Fruit fly (Drosophila melanogaster) whole organism, embryonic: Measurements from ENCODE around the gene mag.
A peak's percentile ranks its signal among the peaks of the same experiment; 100 is the strongest.

Experiments used
- Ada2b ChIP-seq: fragments of 200-800 bp; sonication (Bioruptor generic); IDR thresholded peaks from 2 replicates; pipeline ENCODE4 v1.3.6; 2022; ENCODE audit warnings: missing biosample characterization, missing genetic modification characterization
- Antp ChIP-seq: fragments of 200-800 bp; sonication (Bioruptor generic); optimal IDR thresholded peaks from 3 replicates; lab custom pipeline; 2016; ENCODE audit warnings: missing biosample characterization, missing genetic modification characterization
- Atf-2 ChIP-seq: fragments of 200-800 bp; sonication (Bioruptor generic); optimal IDR thresholded peaks from 2 replicates; lab custom pipeline; 2016; ENCODE audit warnings: missing biosample characterization, missing genetic modification characterization
- CG1024 ChIP-seq: fragments of 200-800 bp; sonication (Bioruptor generic); IDR thresholded peaks from 2 replicates; pipeline ENCODE4 v1.3.6; 2022; ENCODE audit warnings: missing biosample characterization, missing genetic modification characterization
- CG11695 ChIP-seq: fragments of 200-800 bp; sonication (Bioruptor generic); IDR thresholded peaks from 3 replicates; pipeline ENCODE4 v1.3.6; 2022; ENCODE audit warnings: missing biosample characterization, missing genetic modification characterization
- CG1233 ChIP-seq: fragments of 200-800 bp; sonication (Bioruptor generic); optimal IDR thresholded peaks from 4 replicates; lab custom pipeline; 2018; ENCODE audit warnings: missing biosample characterization, mild to moderate bottlenecking, missing genetic modification characterization
- CG14710 ChIP-seq: fragments of 200-800 bp; sonication (Bioruptor generic); optimal IDR thresholded peaks from 3 replicates; lab custom pipeline; 2019; ENCODE audit warnings: missing biosample characterization, mild to moderate bottlenecking, missing genetic modification characterization, moderate library complexity
- CG17359 ChIP-seq: fragments of 200-800 bp; sonication (Bioruptor generic); optimal IDR thresholded peaks from 3 replicates; lab custom pipeline; 2018; ENCODE audit warnings: missing biosample characterization, mild to moderate bottlenecking, missing genetic modification characterization, moderate library complexity
- CG18262 ChIP-seq: fragments of 200-800 bp; optimal IDR thresholded peaks from 3 replicates; lab custom pipeline; 2019; ENCODE audit warnings: missing biosample characterization, mild to moderate bottlenecking, missing genetic modification characterization, moderate library complexity
- CG2120 ChIP-seq: fragments of 200-800 bp; sonication (Bioruptor generic); optimal IDR thresholded peaks from 3 replicates; lab custom pipeline; 2016; ENCODE audit warnings: missing biosample characterization, missing genetic modification characterization
- CG34422 ChIP-seq: fragments of 200-800 bp; sonication (Bioruptor generic); IDR thresholded peaks from 3 replicates; pipeline ENCODE4 v1.3.6; 2022; ENCODE audit warnings: missing biosample characterization, missing genetic modification characterization
- CG3847 ChIP-seq: fragments of 200-800 bp; sonication (Bioruptor generic); IDR thresholded peaks from 2 replicates; pipeline ENCODE4 v1.3.6; 2022; ENCODE audit warnings: missing biosample characterization, missing genetic modification characterization
- CG4707 ChIP-seq: fragments of 200-800 bp; sonication (Bioruptor generic); optimal IDR thresholded peaks from 2 replicates; lab custom pipeline; 2018; ENCODE audit warnings: missing biosample characterization, mild to moderate bottlenecking, missing genetic modification characterization, moderate library complexity
- CG6689 ChIP-seq: fragments of 200-800 bp; sonication (Bioruptor generic); IDR thresholded peaks from 2 replicates; pipeline ENCODE4 v1.3.6; 2022; ENCODE audit warnings: missing biosample characterization, missing genetic modification characterization
- CG7357 ChIP-seq: fragments of 200-800 bp; sonication (Bioruptor generic); IDR thresholded peaks from 3 replicates; pipeline ENCODE4 v1.3.6; 2022; ENCODE audit warnings: missing biosample characterization, missing genetic modification characterization
- CG7839 ChIP-seq: fragments of 200-800 bp; sonication (Bioruptor generic); optimal IDR thresholded peaks from 3 replicates; lab custom pipeline; 2018; ENCODE audit warnings: missing biosample characterization, mild to moderate bottlenecking, missing genetic modification characterization, moderate library complexity
- CG7928 ChIP-seq: fragments of 200-800 bp; sonication (Bioruptor generic); optimal IDR thresholded peaks from 2 replicates; lab custom pipeline; 2017; ENCODE audit warnings: missing biosample characterization, mild to moderate bottlenecking, missing genetic modification characterization
- CG8478 ChIP-seq: fragments of >200 bp; optimal IDR thresholded peaks from 2 replicates; lab custom pipeline; 2018
- CG9437 ChIP-seq: fragments of 200-800 bp; sonication (Bioruptor generic); optimal IDR thresholded peaks from 2 replicates; lab custom pipeline; 2018; ENCODE audit warnings: missing biosample characterization, mild to moderate bottlenecking, missing genetic modification characterization
- CG9876 ChIP-seq: fragments of 200-800 bp; sonication (Bioruptor generic); optimal IDR thresholded peaks from 2 replicates; lab custom pipeline; 2016; ENCODE audit warnings: missing biosample characterization, missing genetic modification characterization
- CoRest ChIP-seq: fragments of 200-800 bp; sonication (Bioruptor generic); optimal IDR thresholded peaks from 3 replicates; lab custom pipeline; 2018; ENCODE audit warnings: missing biosample characterization, mild to moderate bottlenecking, missing genetic modification characterization, moderate library complexity
- Elba2 ChIP-seq: fragments of 200-800 bp; sonication (Bioruptor generic); optimal IDR thresholded peaks from 3 replicates; lab custom pipeline; 2016; ENCODE audit warnings: missing biosample characterization, missing genetic modification characterization
- H2.0 ChIP-seq: fragments of 200-800 bp; sonication (Bioruptor generic); IDR thresholded peaks from 2 replicates; pipeline ENCODE4 v1.3.6; 2022; ENCODE audit warnings: missing biosample characterization, missing genetic modification characterization
- HHEX ChIP-seq: fragments of 200-800 bp; sonication (Bioruptor generic); optimal IDR thresholded peaks from 3 replicates; lab custom pipeline; 2017; ENCODE audit warnings: missing biosample characterization, mild to moderate bottlenecking, missing genetic modification characterization, missing genetic modification reagents
- Hr39 ChIP-seq: fragments of >200 bp; optimal IDR thresholded peaks from 2 replicates; lab custom pipeline; 2017
- Mes4 ChIP-seq: fragments of 200-800 bp; sonication (Bioruptor generic); optimal IDR thresholded peaks from 2 replicates; lab custom pipeline; 2016; ENCODE audit warnings: missing biosample characterization, missing genetic modification characterization
- Oaz ChIP-seq: fragments of 200-800 bp; sonication (Bioruptor generic); IDR thresholded peaks from 2 replicates; pipeline ENCODE4 v1.3.6; 2022; ENCODE audit warnings: missing biosample characterization, missing genetic modification characterization
- Opbp ChIP-seq: fragments of 200-800 bp; sonication (Bioruptor generic); IDR thresholded peaks from 3 replicates; pipeline ENCODE4 v1.3.6; 2022; ENCODE audit warnings: missing biosample characterization, missing genetic modification characterization; ENCODE audit not compliant: partially characterized antibody
- Rx ChIP-seq: fragments of 200-800 bp; sonication (Bioruptor generic); IDR thresholded peaks from 2 replicates; pipeline ENCODE4 v1.3.6; 2022; ENCODE audit warnings: missing biosample characterization, missing genetic modification characterization
- al ChIP-seq: fragments of 200-800 bp; sonication (Bioruptor generic); IDR thresholded peaks from 2 replicates; pipeline ENCODE4 v1.3.6; 2022; ENCODE audit warnings: missing biosample characterization, missing genetic modification characterization
- bab2 ChIP-seq: fragments of 200-800 bp; sonication (Bioruptor generic); optimal IDR thresholded peaks from 2 replicates; lab custom pipeline; 2016; ENCODE audit warnings: missing biosample characterization, missing genetic modification characterization
- bsh ChIP-seq, 2 experiments: fragments of 200-800 bp; sonication (Bioruptor generic); optimal IDR thresholded peaks; 2 replicates each; lab custom pipeline; 2017 to 2018; ENCODE audit warnings: mild to moderate bottlenecking in 2 of 2, missing biosample characterization in 2 of 2, missing genetic modification characterization in 2 of 2, moderate library complexity in 1 of 2
- dati ChIP-seq: fragments of 200-800 bp; sonication (Bioruptor generic); IDR thresholded peaks from 2 replicates; pipeline ENCODE4 v1.3.6; 2022; ENCODE audit warnings: missing biosample characterization, missing genetic modification characterization
- disco-r ChIP-seq: fragments of 200-800 bp; sonication (Bioruptor generic); optimal IDR thresholded peaks from 2 replicates; lab custom pipeline; 2016; ENCODE audit warnings: missing biosample characterization, missing genetic modification characterization
- dysf ChIP-seq: fragments of 200-800 bp; sonication (Bioruptor generic); IDR thresholded peaks from 3 replicates; pipeline ENCODE4 v1.3.6; 2022; ENCODE audit warnings: missing biosample characterization, missing genetic modification characterization
- gcm ChIP-seq: fragments of 200-800 bp; sonication (Bioruptor generic); optimal IDR thresholded peaks from 2 replicates; lab custom pipeline; 2019; ENCODE audit warnings: missing biosample characterization, mild to moderate bottlenecking, missing genetic modification characterization, moderate library complexity
- jigr1 ChIP-seq: fragments of 200-800 bp; sonication (Bioruptor generic); IDR thresholded peaks from 3 replicates; pipeline ENCODE4 v1.3.6; 2022; ENCODE audit warnings: missing biosample characterization, missing genetic modification characterization
- kay ChIP-seq: fragments of 200-800 bp; sonication (Bioruptor generic); optimal IDR thresholded peaks from 2 replicates; lab custom pipeline; 2016; ENCODE audit warnings: missing biosample characterization, missing genetic modification characterization
- knrl ChIP-seq: fragments of 200-800 bp; sonication (Bioruptor generic); IDR thresholded peaks from 3 replicates; pipeline ENCODE4 v1.3.6; 2022; ENCODE audit warnings: missing biosample characterization, missing genetic modification characterization; ENCODE audit not compliant: partially characterized antibody
- mam ChIP-seq: fragments of 200-800 bp; sonication (Bioruptor generic); optimal IDR thresholded peaks from 3 replicates; lab custom pipeline; 2016; ENCODE audit warnings: missing biosample characterization, missing genetic modification characterization
- org-1 ChIP-seq: fragments of 200-800 bp; sonication (Bioruptor generic); optimal IDR thresholded peaks from 2 replicates; lab custom pipeline; 2017; ENCODE audit warnings: missing biosample characterization, missing genetic modification characterization
- otp ChIP-seq: fragments of 200-800 bp; sonication (Bioruptor generic); IDR thresholded peaks from 3 replicates; pipeline ENCODE4, ENCODE4 v1.3.6; 2022; ENCODE audit warnings: missing biosample characterization, missing genetic modification characterization
- ro ChIP-seq: fragments of 200-800 bp; sonication (Bioruptor generic); IDR thresholded peaks from 2 replicates; pipeline ENCODE4 v1.3.6; 2022; ENCODE audit warnings: missing biosample characterization, missing genetic modification characterization
- sc ChIP-seq, 3 experiments: fragments of >200 bp in 2 of 3; fragments of 200-800 bp in 1 of 3; sonication (Bioruptor generic) in 1 of 3; optimal IDR thresholded peaks; 2 replicates in 2 of 3; 3 replicates in 1 of 3; lab custom pipeline; 2017; ENCODE audit warnings: mild to moderate bottlenecking in 1 of 3, missing biosample characterization in 1 of 3, missing genetic modification characterization in 1 of 3, missing genetic modification reagents in 1 of 3
- sens-2 ChIP-seq: fragments of 200-800 bp; sonication (Bioruptor generic); IDR thresholded peaks from 2 replicates; pipeline ENCODE4 v1.3.6; 2022; ENCODE audit warnings: missing biosample characterization, missing genetic modification characterization
- sr ChIP-seq: fragments of 200-800 bp; sonication (Bioruptor generic); IDR thresholded peaks from 3 replicates; pipeline ENCODE4 v1.3.6; 2022; ENCODE audit warnings: missing biosample characterization, missing genetic modification characterization
- trem ChIP-seq: fragments of 200-800 bp; optimal IDR thresholded peaks from 3 replicates; lab custom pipeline; 2019; ENCODE audit warnings: missing biosample characterization, mild to moderate bottlenecking, missing genetic modification characterization, moderate library complexity
- unc-4 ChIP-seq: fragments of 200-800 bp; sonication (Bioruptor generic); IDR thresholded peaks from 2 replicates; pipeline ENCODE4 v1.3.6; 2022; ENCODE audit warnings: missing biosample characterization, missing genetic modification characterization; ENCODE audit not compliant: partially characterized antibody
- usp ChIP-seq: fragments of >200 bp; optimal IDR thresholded peaks from 2 replicates; lab custom pipeline; 2017; ENCODE audit warnings: missing biosample characterization, missing genetic modification characterization
- wek ChIP-seq: fragments of 200-800 bp; sonication (Bioruptor generic); optimal IDR thresholded peaks from 3 replicates; lab custom pipeline; 2018; ENCODE audit warnings: missing biosample characterization, mild to moderate bottlenecking, missing genetic modification characterization, moderate library complexity
- wor ChIP-seq: fragments of 200-800 bp; sonication (Bioruptor generic); IDR thresholded peaks from 2 replicates; pipeline ENCODE4 v1.3.6; 2022; ENCODE audit warnings: missing biosample characterization, missing genetic modification characterization

The mag gene

DNA sequence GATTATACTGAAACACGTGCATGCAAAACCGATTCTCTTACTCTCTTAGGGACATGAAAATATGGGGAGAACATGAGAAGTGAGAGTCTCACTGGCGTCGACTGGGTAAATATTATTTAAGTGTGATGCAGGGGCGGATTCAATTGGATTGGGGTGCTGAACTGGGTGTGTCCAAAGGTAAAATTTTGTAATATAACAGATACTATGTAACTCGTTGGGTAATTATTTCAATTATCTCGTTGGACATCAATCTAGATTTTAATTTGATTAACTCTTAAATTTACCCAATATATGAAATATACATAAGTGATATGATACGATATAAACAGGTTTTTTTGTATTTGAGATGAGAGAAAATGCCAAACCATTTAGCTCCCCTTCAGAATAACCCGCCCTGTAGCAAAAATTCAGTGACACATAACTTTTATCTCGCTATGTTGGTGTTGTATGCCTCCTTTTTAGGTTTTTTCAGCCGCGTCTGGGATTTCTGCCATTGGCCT lies 47.7 kb downstream of the mag start (continued):
- TF ChIP-seq gcm (GFP tag; lab: Kevin White, UChicago) (peak; percentile 68), CoRest (tag; lab: Kevin White, UChicago) (peak; percentile 95), CG11695 (peak; percentile 93), Mes4 (GFP tag; lab: Kevin White, UChicago) (peak; percentile 77), CG34422 (peak; percentile 93), CG1233 (GFP tag; lab: Kevin White, UChicago) (peak; percentile 93), mam (GFP tag; lab: Kevin White, UChicago) (peak; percentile 97), Atf-2 (GFP tag; lab: Kevin White, UChicago) (peak; percentile 83), jigr1 (GFP tag; lab: Robert Waterston, UW) (peak; percentile 85; the same call in 2 of the 3 replicates), wek (peak; percentile 60), CG8478 (lab: Kevin White, UChicago) (no peak), Oaz (GFP tag; lab: Robert Waterston, UW) (no peak; the same call in 1 of the 2 replicates), Elba2 (GFP tag; lab: Kevin White, UChicago) (no peak), CG18262 (tag; lab: Kevin White, UChicago) (peak; percentile 85), CG2120 (GFP tag; lab: Kevin White, UChicago) (peak; percentile 99), CG17359 (tag; lab: Kevin White, UChicago) (peak; percentile 89), al (GFP tag; lab: Robert Waterston, UW) (peak; percentile 95), kay (peak; percentile 95), bsh (GFP tag; optimal IDR thresholded peaks at IDR 0.05; lab: Kevin White, UChicago) (peak; percentile 71 to 86), CG7357 (peak; percentile 89), sens-2 (GFP tag; lab: Robert Waterston, UW) (peak; percentile 79), CG7928 (GFP tag; lab: Kevin White, UChicago) (peak; percentile 74), disco-r (GFP tag; lab: Kevin White, UChicago) (peak; percentile 84), CG9437 (peak; percentile 80), CG3847 (GFP tag; lab: Robert Waterston, UW) (peak; percentile 97), HHEX (peak; percentile 96), CG9876 (peak; percentile 87), Antp (GFP tag; lab: Kevin White, UChicago) (peak; percentile 89), org-1 (peak; percentile 89), Ada2b (peak; percentile 94), sc (optimal IDR thresholded peaks at IDR 0.05; lab: Kevin White, UChicago) (no peak), sc (GFP tag; optimal IDR thresholded peaks at IDR 0.05; lab: Kevin White, UChicago) (peak; percentile 49), usp (GFP tag; lab: Kevin White, UChicago) (no peak), CG7839 (tag; lab: Kevin White, UChicago) (peak; percentile 96), trem (tag; lab: Kevin White, UChicago) (peak; percentile 46), CG6689 (GFP tag; lab: Robert Waterston, UW) (peak; percentile 94), H2.0 (GFP tag; lab: Robert Waterston, UW) (peak; percentile 90), bab2 (GFP tag; lab: Kevin White, UChicago) (peak; percentile 94), CG14710 (peak; percentile 83), Opbp (GFP tag; lab: Robert Waterston, UW) (peak; percentile 69; the same call in 2 of the 3 replicates), unc-4 (GFP tag; lab: Robert Waterston, UW) (peak; percentile 39; the same call in 1 of the 2 replicates), Rx (peak; percentile 74), dysf (GFP tag; lab: Robert Waterston, UW) (peak; percentile 97), ro (GFP tag; lab: Robert Waterston, UW) (peak; percentile 72; the same call in 1 of the 2 replicates), otp (GFP tag; lab: Robert Waterston, UW) (peak; percentile 85; the same call in 2 of the 3 replicates), sr (no peak; the same call in 1 of the 3 replicates), CG1024 (GFP tag; lab: Robert Waterston, UW) (peak; percentile 67), CG4707 (GFP tag; lab: Kevin White, UChicago) (peak; percentile 66), Hr39 (lab: Kevin White, UChicago) (no peak), knrl (GFP tag; lab: Robert Waterston, UW) (peak; percentile 63; the same call in 2 of the 3 replicates), wor (GFP tag; lab: Robert Waterston, UW) (peak; percentile 42; the same call in 1 of the 2 replicates), dati (GFP tag; lab: Robert Waterston, UW) (peak; percentile 34; the same call in 1 of the 2 replicates)
